Fruit fly (Drosophila melanogaster) Kc167 (cell line): Measurements from ENCODE around the gene CG44006.

ENCODE experiments used
- Myc ChIP-seq: fragments of >200 bp; optimal IDR thresholded peaks from 2 replicates; lab custom pipeline; 2017; ENCODE audit warnings: missing external identifiers
- Sin3A ChIP-seq: fragments of >200 bp; optimal IDR thresholded peaks from 2 replicates; lab custom pipeline; 2018; ENCODE audit warnings: missing external identifiers
- h ChIP-seq: fragments of >200 bp; optimal IDR thresholded peaks from 3 replicates; lab custom pipeline; 2018; ENCODE audit warnings: missing external identifiers
- insv ChIP-seq: fragments of >200 bp; optimal IDR thresholded peaks from 3 replicates; lab custom pipeline; 2018; ENCODE audit warnings: missing external identifiers
- psq ChIP-seq: fragments of >200 bp; optimal IDR thresholded peaks from 2 replicates; lab custom pipeline; 2017; ENCODE audit warnings: missing external identifiers
- ttk ChIP-seq: sonication (Bioruptor generic); optimal IDR thresholded peaks from 2 replicates; lab custom pipeline; 2017; ENCODE audit warnings: missing external identifiers

DNA sequence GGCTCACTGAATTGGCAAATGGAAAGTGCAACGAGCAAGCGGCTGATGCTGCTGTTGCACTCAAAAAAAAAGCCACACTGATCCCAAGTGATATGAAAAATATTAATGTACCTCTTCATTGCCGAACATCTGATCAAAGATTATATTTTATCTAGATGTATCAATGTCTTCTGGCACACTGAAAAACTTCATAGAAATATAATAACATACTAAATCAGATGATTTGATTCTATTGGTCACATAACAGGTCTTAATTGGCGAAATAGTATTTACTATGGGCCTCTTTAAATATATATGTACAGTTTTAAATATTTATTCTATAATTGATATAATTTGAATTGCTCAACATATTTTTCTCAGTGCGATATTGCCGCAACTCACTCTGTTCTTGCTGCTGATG lies 26.8 kb upstream of the CG44006 start:
- no peak for TF ChIP-seq h (lab: Kevin White, UChicago)
- no peak for TF ChIP-seq Myc
- no peak for TF ChIP-seq psq
- TF ChIP-seq insv (lab: Kevin White, UChicago): no peak
- TF ChIP-seq Sin3A (lab: Kevin White, UChicago): no peak
- TF ChIP-seq ttk (lab: Kevin White, UChicago): no peak
